Worm (Caenorhabditis elegans) whole organism, L3 larva: ENCODE results near the gene Y62H9A.7.

Experiments
- R02D3.7 ChIP-seq: fragments of 150-350 bp; optimal IDR thresholded peaks from 2 replicates; lab custom pipeline; 2014; ENCODE audit warnings: missing biosample characterization, missing genetic modification characterization
- aly-2 ChIP-seq: fragments of 150-350 bp; optimal IDR thresholded peaks from 2 replicates; lab custom pipeline; 2014; ENCODE audit warnings: missing biosample characterization, missing genetic modification characterization
- ama-1 ChIP-seq: fragments of 150-350 bp; optimal IDR thresholded peaks from 2 replicates; lab custom pipeline; 2018
- ceh-16 ChIP-seq: sonication (generic microtip); optimal IDR thresholded peaks from 2 replicates; lab custom pipeline; 2017; ENCODE audit warnings: missing biosample characterization, missing genetic modification characterization
- ceh-28 ChIP-seq: fragments of 150-350 bp; optimal IDR thresholded peaks from 2 replicates; lab custom pipeline; 2014; ENCODE audit warnings: missing biosample characterization, missing genetic modification reagents, missing genetic modification characterization
- ceh-82 ChIP-seq: fragments of 150-350 bp; optimal IDR thresholded peaks from 2 replicates; lab custom pipeline; 2014; ENCODE audit warnings: missing biosample characterization, missing genetic modification characterization
- ceh-9 ChIP-seq: sonication (generic microtip); optimal IDR thresholded peaks from 2 replicates; lab custom pipeline; 2018; ENCODE audit warnings: missing biosample characterization, missing genetic modification characterization
- daf-12 ChIP-seq: fragments of 150-350 bp; optimal IDR thresholded peaks from 2 replicates; lab custom pipeline; 2014; ENCODE audit warnings: missing biosample characterization, missing genetic modification reagents, missing genetic modification characterization
- egl-27 ChIP-seq: sonication (generic microtip); optimal IDR thresholded peaks from 4 replicates; lab custom pipeline; 2017; ENCODE audit warnings: missing biosample characterization, missing genetic modification reagents, missing genetic modification characterization
- elt-1 ChIP-seq: fragments of 150-350 bp; optimal IDR thresholded peaks from 2 replicates; lab custom pipeline; 2014; ENCODE audit warnings: missing biosample characterization, missing genetic modification characterization
- elt-2 ChIP-seq: sonication (generic microtip); optimal IDR thresholded peaks from 2 replicates; lab custom pipeline; 2016; ENCODE audit warnings: missing genetic modification reagents, mild to moderate bottlenecking, missing genetic modification characterization, missing compliant biosample characterization
- elt-3 ChIP-seq, 3 experiments: fragments of 150-350 bp in 1 of 3; sonication (generic microtip) in 2 of 3; optimal IDR thresholded peaks; 2 replicates in 2 of 3; 4 replicates in 1 of 3; lab custom pipeline; 2014 to 2017; ENCODE audit warnings: missing biosample characterization in 3 of 3, missing genetic modification characterization in 3 of 3
- fkh-10 ChIP-seq: sonication (generic microtip); optimal IDR thresholded peaks from 2 replicates; lab custom pipeline; 2017; ENCODE audit warnings: missing biosample characterization, missing genetic modification reagents, missing genetic modification characterization
- fkh-2 ChIP-seq: fragments of 150-350 bp; optimal IDR thresholded peaks from 2 replicates; lab custom pipeline; 2014; ENCODE audit warnings: missing biosample characterization, missing genetic modification reagents, missing genetic modification characterization
- fos-1 ChIP-seq: fragments of 150-350 bp; optimal IDR thresholded peaks from 2 replicates; lab custom pipeline; 2014; ENCODE audit warnings: missing biosample characterization, missing genetic modification characterization
- hmg-11 ChIP-seq: sonication (generic microtip); optimal IDR thresholded peaks from 2 replicates; lab custom pipeline; 2016; ENCODE audit warnings: missing genetic modification characterization, missing compliant biosample characterization
- lin-15B ChIP-seq: fragments of 150-350 bp; optimal IDR thresholded peaks from 2 replicates; lab custom pipeline; 2014; ENCODE audit warnings: missing biosample characterization, missing genetic modification characterization
- lsy-12 ChIP-seq: sonication (generic microtip); optimal IDR thresholded peaks from 2 replicates; lab custom pipeline; 2016; ENCODE audit warnings: mild to moderate bottlenecking, missing genetic modification characterization, missing compliant biosample characterization
- mdl-1 ChIP-seq: fragments of 150-350 bp; optimal IDR thresholded peaks from 2 replicates; lab custom pipeline; 2014; ENCODE audit warnings: missing biosample characterization, missing genetic modification characterization
- mml-1 ChIP-seq: fragments of 150-350 bp; sonication (generic microtip); optimal IDR thresholded peaks from 3 replicates; lab custom pipeline; 2014; ENCODE audit warnings: missing biosample characterization, missing genetic modification characterization
- nfya-1 ChIP-seq: sonication (generic microtip); optimal IDR thresholded peaks from 2 replicates; lab custom pipeline; 2017; ENCODE audit warnings: missing genetic modification characterization, mild to moderate bottlenecking, missing compliant biosample characterization, antibody characterized with exemption, moderate library complexity; ENCODE audit not compliant: insufficient read depth
- nhr-11 ChIP-seq: fragments of 150-350 bp; optimal IDR thresholded peaks from 2 replicates; lab custom pipeline; 2014; ENCODE audit warnings: missing biosample characterization, missing genetic modification characterization
- nhr-23 ChIP-seq: fragments of 150-350 bp; optimal IDR thresholded peaks from 2 replicates; lab custom pipeline; 2014; ENCODE audit warnings: missing biosample characterization, missing genetic modification reagents, missing genetic modification characterization
- nhr-43 ChIP-seq: sonication (generic microtip); optimal IDR thresholded peaks from 2 replicates; lab custom pipeline; 2016; ENCODE audit warnings: mild to moderate bottlenecking, missing genetic modification characterization, missing compliant biosample characterization; ENCODE audit not compliant: poor library complexity, severe bottlenecking
- nhr-67 ChIP-seq: fragments of 150-350 bp; optimal IDR thresholded peaks from 2 replicates; lab custom pipeline; 2014; ENCODE audit warnings: missing biosample characterization, missing genetic modification characterization
- nhr-76 ChIP-seq: fragments of 150-350 bp; sonication (generic microtip); optimal IDR thresholded peaks from 5 replicates; lab custom pipeline; 2014; ENCODE audit warnings: missing biosample characterization, missing genetic modification characterization
- nhr-77 ChIP-seq: fragments of 150-350 bp; optimal IDR thresholded peaks from 2 replicates; lab custom pipeline; 2014; ENCODE audit warnings: missing biosample characterization, missing genetic modification characterization
- pha-4 ChIP-seq: fragments of 150-350 bp; optimal IDR thresholded peaks from 2 replicates; lab custom pipeline; 2014; ENCODE audit warnings: missing biosample characterization, missing genetic modification reagents, missing genetic modification characterization
- pqm-1 ChIP-seq: fragments of 150-350 bp; optimal IDR thresholded peaks from 2 replicates; lab custom pipeline; 2017; ENCODE audit warnings: missing biosample characterization, missing genetic modification characterization, inconsistent platforms
- snpc-4 ChIP-seq: fragments of 150-350 bp; optimal IDR thresholded peaks from 2 replicates; lab custom pipeline; 2014; ENCODE audit warnings: missing biosample characterization, missing genetic modification characterization
- tbx-2 ChIP-seq: sonication (generic microtip); optimal IDR thresholded peaks from 2 replicates; lab custom pipeline; 2016; ENCODE audit warnings: mild to moderate bottlenecking, missing genetic modification characterization, missing compliant biosample characterization
- unc-39 ChIP-seq: sonication (generic microtip); optimal IDR thresholded peaks from 4 replicates; lab custom pipeline; 2017; ENCODE audit warnings: missing biosample characterization, missing genetic modification characterization
- unc-62 ChIP-seq: fragments of 150-350 bp; sonication (generic microtip); optimal IDR thresholded peaks from 4 replicates; lab custom pipeline; 2014; ENCODE audit warnings: missing biosample characterization, missing genetic modification reagents, missing genetic modification characterization
- zag-1 ChIP-seq: fragments of 150-350 bp; optimal IDR thresholded peaks from 2 replicates; lab custom pipeline; 2014; ENCODE audit warnings: missing biosample characterization, missing genetic modification characterization
- ztf-11 ChIP-seq: fragments of 150-350 bp; optimal IDR thresholded peaks from 2 replicates; lab custom pipeline; 2014; ENCODE audit warnings: missing biosample characterization, missing genetic modification characterization
- ztf-4 ChIP-seq: fragments of 150-350 bp; optimal IDR thresholded peaks from 2 replicates; lab custom pipeline; 2014; ENCODE audit warnings: missing biosample characterization, missing genetic modification characterization

The Y62H9A.7 gene

DNA sequence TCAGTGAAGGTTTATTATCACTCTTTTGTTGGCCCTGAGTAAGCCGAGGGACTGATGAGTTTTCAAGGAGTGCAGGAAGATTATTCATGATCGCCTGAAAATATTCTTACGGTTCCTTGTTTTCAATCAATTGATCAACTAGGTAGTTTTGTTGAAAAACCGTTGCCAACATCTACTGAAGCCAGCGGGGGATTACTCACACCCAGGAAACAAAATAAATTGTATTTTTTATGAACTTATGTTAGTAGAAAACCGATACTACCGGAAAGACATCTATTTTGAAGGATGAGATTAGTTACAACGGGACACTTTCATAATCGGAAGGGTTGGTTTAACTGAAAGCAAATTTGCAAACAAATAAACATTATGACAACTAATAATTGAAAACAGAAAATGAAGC is 7.4 kb downstream of the Y62H9A.7 start, which contains the start of gene Y62H9A.2:
Gene Y62H9A.2, minus strand, starts transcription at position 101 of the 400 bp plus-strand sequence.
- TF ChIP-seq ceh-16 (no peak), R02D3.7 (tag; lab: Kevin White, UChicago) (no peak), lsy-12 (tag; lab: Kevin White, UChicago) (no peak), pqm-1 (tag; lab: Kevin White, UChicago) (no peak), nhr-77 (no peak), daf-12 (tag; lab: Kevin White, UChicago) (no peak), ztf-11 (tag; lab: Kevin White, UChicago) (no peak), egl-27 (no peak), ceh-9 (no peak), snpc-4 (tag; lab: Kevin White, UChicago) (no peak), lin-15B (tag; lab: Kevin White, UChicago) (no peak), ztf-4 (tag; lab: Kevin White, UChicago) (no peak), pha-4 (tag; lab: Kevin White, UChicago) (no peak), mml-1 (tag; lab: Kevin White, UChicago) (no peak), zag-1 (tag; lab: Kevin White, UChicago) (no peak), nhr-76 (tag; lab: Kevin White, UChicago) (no peak), nhr-23 (tag; lab: Kevin White, UChicago) (no peak), unc-39 (tag; lab: Kevin White, UChicago) (no peak)

DNA sequence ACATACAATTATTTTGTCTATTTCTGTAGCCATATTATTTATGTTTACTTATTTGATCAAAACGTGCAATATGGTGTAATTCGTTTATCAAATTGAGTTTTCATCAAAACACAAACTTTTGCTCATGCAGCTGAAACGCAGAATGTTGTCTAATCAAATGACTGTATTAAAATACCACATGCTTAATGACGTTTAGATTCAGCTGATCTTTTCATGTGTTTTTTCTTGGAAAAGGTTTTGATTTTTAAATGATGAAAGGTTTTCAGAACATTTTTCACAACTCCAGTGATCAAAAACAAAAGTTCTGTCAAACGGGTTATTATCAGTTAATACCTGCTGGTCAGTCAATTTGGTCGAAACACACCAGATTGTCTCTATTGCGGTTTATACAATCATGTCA is 10.2 kb downstream of the Y62H9A.7 start, which contains the start of gene Y62H9A.1:
Gene Y62H9A.1, plus strand, starts transcription at position 282 of the 400 bp plus-strand sequence.
- TF ChIP-seq R02D3.7 (tag; lab: Kevin White, UChicago), result no peak
- TF ChIP-seq elt-2, result no peak
- TF ChIP-seq aly-2 (tag; lab: Kevin White, UChicago), result no peak
- no peak for TF ChIP-seq ceh-28
- no peak for TF ChIP-seq nhr-11 (tag; lab: Kevin White, UChicago)
- no peak for TF ChIP-seq egl-27
- no peak for TF ChIP-seq fkh-10
- no peak for TF ChIP-seq nhr-77
- TF ChIP-seq fkh-2, result no peak
- TF ChIP-seq mdl-1, result no peak
- no peak for TF ChIP-seq ceh-82 (tag; lab: Kevin White, UChicago)
- no peak for TF ChIP-seq ztf-11 (tag; lab: Kevin White, UChicago)
- TF ChIP-seq unc-62 (GFP tag; lab: Kevin White, UChicago), result no peak
- TF ChIP-seq unc-39 (tag; lab: Kevin White, UChicago), result no peak
- no peak for TF ChIP-seq nhr-67
- TF ChIP-seq hmg-11, result no peak
- no peak for TF ChIP-seq tbx-2 (tag; lab: Kevin White, UChicago)

DNA sequence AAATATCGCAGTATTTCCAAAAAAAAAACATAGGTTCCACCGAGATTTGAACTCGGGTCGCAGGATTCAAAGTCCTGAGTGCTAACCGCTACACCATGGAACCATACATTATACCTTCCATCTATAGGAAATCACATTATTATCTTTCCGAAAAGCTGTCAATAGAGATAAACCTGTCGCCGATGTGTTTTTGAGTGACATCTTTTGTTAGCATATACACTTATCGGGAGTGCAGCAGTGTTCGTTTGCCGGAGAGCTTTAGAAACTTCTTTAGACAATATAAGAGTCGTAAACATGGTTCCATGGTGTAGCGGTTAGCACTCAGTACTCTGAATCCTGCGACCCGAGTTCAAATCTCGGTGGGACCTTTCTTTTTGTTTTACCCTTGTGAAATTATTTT is 13.3 kb downstream of the Y62H9A.7 start:
- TF ChIP-seq fos-1, result no peak
- TF ChIP-seq ceh-9, result no peak

DNA sequence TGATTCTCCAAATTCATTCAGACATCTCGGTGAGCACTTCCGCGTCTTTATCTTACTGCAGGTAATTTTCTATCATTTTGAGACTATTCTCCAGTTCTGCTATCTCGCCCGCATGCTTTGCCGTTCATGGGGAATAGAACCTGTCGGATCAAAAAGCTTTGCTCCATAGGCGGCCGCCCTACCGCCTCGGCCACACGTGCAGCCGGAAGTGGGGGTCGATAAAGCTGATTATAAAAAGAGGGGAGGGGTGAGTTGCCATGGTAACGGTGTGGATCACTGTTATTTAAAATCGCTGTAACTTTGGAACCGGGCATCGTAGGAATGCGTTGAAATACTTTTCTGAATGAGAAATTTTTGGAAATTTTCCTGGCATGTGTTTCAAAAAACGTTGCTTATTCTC is 15.1 kb downstream of the Y62H9A.7 start:
- TF ChIP-seq elt-1 (tag; lab: Kevin White, UChicago), result no peak
- TF ChIP-seq lin-15B (tag; lab: Kevin White, UChicago), result no peak
- TF ChIP-seq elt-3 (tag; optimal IDR thresholded peaks at IDR 0.05; lab: Kevin White, UChicago), result no peak
- no peak for TF ChIP-seq ceh-16
- no peak for TF ChIP-seq R02D3.7 (tag; lab: Kevin White, UChicago)
- TF ChIP-seq nfya-1 (tag; lab: Kevin White, UChicago), result no peak
- no peak for TF ChIP-seq unc-62 (GFP tag; lab: Kevin White, UChicago)
- no peak for TF ChIP-seq aly-2 (tag; lab: Kevin White, UChicago)
- TF ChIP-seq nhr-43, result no peak
- TF ChIP-seq ztf-11 (tag; lab: Kevin White, UChicago), result no peak
- no peak for TF ChIP-seq unc-39 (tag; lab: Kevin White, UChicago)
- TF ChIP-seq lsy-12 (tag; lab: Kevin White, UChicago), result no peak
- no peak for TF ChIP-seq pha-4 (tag; lab: Kevin White, UChicago)
- no peak for TF ChIP-seq fkh-2
- no peak for TF ChIP-seq elt-2
- no peak for TF ChIP-seq nhr-67
- TF ChIP-seq pqm-1 (tag; lab: Kevin White, UChicago), result no peak
- no peak for TF ChIP-seq nhr-11 (tag; lab: Kevin White, UChicago)
- no peak for TF ChIP-seq fkh-10

DNA sequence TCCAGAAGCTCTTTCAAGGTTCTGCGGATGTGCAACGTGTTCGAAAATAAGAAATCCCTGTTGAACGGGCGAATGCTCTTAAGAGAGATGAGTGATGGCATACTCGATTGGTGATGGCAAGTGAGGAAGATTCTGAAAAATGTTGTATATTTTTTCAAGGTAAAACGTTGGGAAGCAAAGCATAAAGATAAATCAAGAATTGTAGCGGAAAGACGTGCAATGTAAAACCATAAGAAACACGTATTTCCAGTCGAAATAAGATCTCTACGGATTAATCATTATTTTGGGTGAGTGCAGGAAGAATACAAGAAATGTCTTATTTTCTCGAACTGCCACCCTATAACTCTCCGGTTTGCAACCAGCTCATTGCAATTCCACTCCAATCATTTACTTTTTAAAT is 16.2 kb downstream of the Y62H9A.7 start, which contains the start of gene dot-1.2:
Gene dot-1.2, minus strand, starts transcription at position 101 of the 400 bp plus-strand sequence.
- TF ChIP-seq ama-1 (lab: Kevin White, UChicago), result no peak
